Worm (Caenorhabditis elegans) whole organism, L4/young adult: Measurements from ENCODE around the gene srw-121.

Experiments
- W03F9.2 ChIP-seq: fragments of 150-350 bp; optimal IDR thresholded peaks from 2 replicates; lab custom pipeline; 2014; ENCODE audit warnings: missing biosample characterization, missing genetic modification characterization
- dao-5 ChIP-seq: sonication (generic microtip); optimal IDR thresholded peaks from 2 replicates; lab custom pipeline; 2016; ENCODE audit warnings: missing genotype, missing genetic modification characterization, moderate library complexity, missing compliant biosample characterization
- him-1 ChIP-seq: sonication (generic microtip); optimal IDR thresholded peaks from 2 replicates; lab custom pipeline; 2016; ENCODE audit warnings: missing genotype, missing genetic modification reagents, missing genetic modification characterization, missing compliant biosample characterization

srw-121 gene

ce11 chrV:2991485-2991884, at the start of gene srw-121:
srw-121 (minus strand) TSS chrV:2991585.
- TF ChIP-seq him-1 (tag; lab: Kevin White, UChicago) (no peak), W03F9.2 (tag; lab: Kevin White, UChicago) (no peak), dao-5 (tag; lab: Kevin White, UChicago) (no peak)

ce11 chrV:3040930-3041329, 49.5 kb upstream of the srw-121 start:
- TF ChIP-seq dao-5 (tag; lab: Kevin White, UChicago) (no peak), him-1 (tag; lab: Kevin White, UChicago) (no peak), W03F9.2 (tag; lab: Kevin White, UChicago) (no peak)

- TF ChIP-seq him-1 (tag; lab: Kevin White, UChicago) (no peak), dao-5 (tag; lab: Kevin White, UChicago) (no peak), W03F9.2 (tag; lab: Kevin White, UChicago) (no peak)
These were observed 47.9 kb upstream of the srw-121 start, which contains the start of gene chpf-2 for ce11 chrV:3039282-3039681. chpf-2 (minus strand) TSS chrV:3039382.

- TF ChIP-seq dao-5 (tag; lab: Kevin White, UChicago) (no peak), W03F9.2 (tag; lab: Kevin White, UChicago) (no peak), him-1 (tag; lab: Kevin White, UChicago) (no peak)
These were observed 46.7 kb upstream of the srw-121 start for ce11 chrV:3038058-3038457.

ce11 chrV:3034236-3034635, 42.9 kb upstream of the srw-121 start, which contains the start of gene srw-8:
srw-8 (minus strand) TSS chrV:3034336.
- TF ChIP-seq W03F9.2 (tag; lab: Kevin White, UChicago) (no peak), dao-5 (tag; lab: Kevin White, UChicago) (no peak), him-1 (tag; lab: Kevin White, UChicago) (no peak)

ce11 chrV:3032343-3032742, 41.0 kb upstream of the srw-121 start, which contains the start of gene irld-38:
irld-38 (minus strand) TSS chrV:3032443.
- TF ChIP-seq dao-5 (tag; lab: Kevin White, UChicago) (no peak), W03F9.2 (tag; lab: Kevin White, UChicago) (no peak), him-1 (tag; lab: Kevin White, UChicago) (no peak)

- TF ChIP-seq W03F9.2 (tag; lab: Kevin White, UChicago) (no peak), dao-5 (tag; lab: Kevin White, UChicago) (no peak), him-1 (tag; lab: Kevin White, UChicago) (no peak)
These were observed 36.8 kb upstream of the srw-121 start, which contains the start of gene asp-7 for ce11 chrV:3028205-3028604. asp-7 (plus strand) TSS chrV:3028285.

ce11 chrV:3024274-3024673, 32.9 kb upstream of the srw-121 start, which contains the start of gene asp-8:
asp-8 (plus strand) TSS chrV:3024549.
- TF ChIP-seq W03F9.2 (tag; lab: Kevin White, UChicago) (no peak), dao-5 (tag; lab: Kevin White, UChicago) (no peak), him-1 (tag; lab: Kevin White, UChicago) (no peak)

- no peak for TF ChIP-seq W03F9.2 (tag; lab: Kevin White, UChicago)
- no peak for TF ChIP-seq dao-5 (tag; lab: Kevin White, UChicago)
These were observed 29.9 kb upstream of the srw-121 start, which contains the start of gene irld-12 for ce11 chrV:3021306-3021705. irld-12 (minus strand) TSS chrV:3021406.

ce11 chrV:3017930-3018329, 26.5 kb upstream of the srw-121 start:
- no peak for TF ChIP-seq dao-5 (tag; lab: Kevin White, UChicago)
- TF ChIP-seq W03F9.2 (tag; lab: Kevin White, UChicago): no peak
- no peak for TF ChIP-seq him-1 (tag; lab: Kevin White, UChicago)

- TF ChIP-seq W03F9.2 (tag; lab: Kevin White, UChicago) (no peak), dao-5 (tag; lab: Kevin White, UChicago) (no peak), him-1 (tag; lab: Kevin White, UChicago) (no peak)
These were observed 22.8 kb upstream of the srw-121 start, which contains the start of gene K12D9.1 for ce11 chrV:3014185-3014584. K12D9.1 (plus strand) TSS chrV:3014485.

ce11 chrV:3011394-3011793, 20.0 kb upstream of the srw-121 start, which contains the start of gene srw-135:
srw-135 (minus strand) TSS chrV:3011494.
- TF ChIP-seq him-1 (tag; lab: Kevin White, UChicago) (no peak), W03F9.2 (tag; lab: Kevin White, UChicago) (no peak), dao-5 (tag; lab: Kevin White, UChicago) (no peak)

- TF ChIP-seq W03F9.2 (tag; lab: Kevin White, UChicago) (no peak), dao-5 (tag; lab: Kevin White, UChicago) (no peak), him-1 (tag; lab: Kevin White, UChicago) (no peak)
These were observed 19.1 kb upstream of the srw-121 start, which contains the start of gene srw-136 for ce11 chrV:3010468-3010867. srw-136 (minus strand) TSS chrV:3010568.

- TF ChIP-seq W03F9.2 (tag; lab: Kevin White, UChicago) (no peak), dao-5 (tag; lab: Kevin White, UChicago) (no peak), him-1 (tag; lab: Kevin White, UChicago) (no peak)
These were observed 14.6 kb upstream of the srw-121 start, which contains the start of gene srw-112 for ce11 chrV:3005964-3006363. srw-112 (minus strand) TSS chrV:3006064.
